Worm (Caenorhabditis elegans) whole organism, L3 larva: ENCODE data around the gene rod-1.

Source experiments
- R02D3.7 ChIP-seq: fragments of 150-350 bp; optimal IDR thresholded peaks from 2 replicates; lab custom pipeline; 2014; ENCODE audit warnings: missing biosample characterization, missing genetic modification characterization
- ZK546.5 ChIP-seq: sonication (generic microtip); optimal IDR thresholded peaks from 2 replicates; lab custom pipeline; 2017; ENCODE audit warnings: missing biosample characterization, missing genetic modification characterization
- aly-2 ChIP-seq: fragments of 150-350 bp; optimal IDR thresholded peaks from 2 replicates; lab custom pipeline; 2014; ENCODE audit warnings: missing biosample characterization, missing genetic modification characterization
- ama-1 ChIP-seq: fragments of 150-350 bp; optimal IDR thresholded peaks from 2 replicates; lab custom pipeline; 2018
- ceh-16 ChIP-seq: sonication (generic microtip); optimal IDR thresholded peaks from 2 replicates; lab custom pipeline; 2017; ENCODE audit warnings: missing biosample characterization, missing genetic modification characterization
- ceh-28 ChIP-seq: fragments of 150-350 bp; optimal IDR thresholded peaks from 2 replicates; lab custom pipeline; 2014; ENCODE audit warnings: missing biosample characterization, missing genetic modification reagents, missing genetic modification characterization
- ceh-82 ChIP-seq: fragments of 150-350 bp; optimal IDR thresholded peaks from 2 replicates; lab custom pipeline; 2014; ENCODE audit warnings: missing biosample characterization, missing genetic modification characterization
- ceh-9 ChIP-seq: sonication (generic microtip); optimal IDR thresholded peaks from 2 replicates; lab custom pipeline; 2018; ENCODE audit warnings: missing biosample characterization, missing genetic modification characterization
- daf-12 ChIP-seq: fragments of 150-350 bp; optimal IDR thresholded peaks from 2 replicates; lab custom pipeline; 2014; ENCODE audit warnings: missing biosample characterization, missing genetic modification reagents, missing genetic modification characterization
- egl-27 ChIP-seq: sonication (generic microtip); optimal IDR thresholded peaks from 4 replicates; lab custom pipeline; 2017; ENCODE audit warnings: missing biosample characterization, missing genetic modification reagents, missing genetic modification characterization
- egl-5 ChIP-seq: fragments of 150-350 bp; optimal IDR thresholded peaks from 2 replicates; lab custom pipeline; 2017; ENCODE audit warnings: missing biosample characterization, missing genetic modification reagents, missing genetic modification characterization, inconsistent platforms
- elt-1 ChIP-seq: fragments of 150-350 bp; optimal IDR thresholded peaks from 2 replicates; lab custom pipeline; 2014; ENCODE audit warnings: missing biosample characterization, missing genetic modification characterization
- elt-2 ChIP-seq: sonication (generic microtip); optimal IDR thresholded peaks from 2 replicates; lab custom pipeline; 2016; ENCODE audit warnings: missing genetic modification reagents, mild to moderate bottlenecking, missing genetic modification characterization, missing compliant biosample characterization
- elt-3 ChIP-seq, 3 experiments: fragments of 150-350 bp in 1 of 3; sonication (generic microtip) in 2 of 3; optimal IDR thresholded peaks; 2 replicates in 2 of 3; 4 replicates in 1 of 3; lab custom pipeline; 2014 to 2017; ENCODE audit warnings: missing biosample characterization in 3 of 3, missing genetic modification characterization in 3 of 3
- eor-1 ChIP-seq, 2 experiments: fragments of 150-350 bp; optimal IDR thresholded peaks; 2 replicates each; lab custom pipeline; 2014 to 2018; ENCODE audit warnings: missing biosample characterization in 2 of 2, missing genetic modification characterization in 2 of 2
- fkh-10 ChIP-seq: sonication (generic microtip); optimal IDR thresholded peaks from 2 replicates; lab custom pipeline; 2017; ENCODE audit warnings: missing biosample characterization, missing genetic modification reagents, missing genetic modification characterization
- fkh-2 ChIP-seq: fragments of 150-350 bp; optimal IDR thresholded peaks from 2 replicates; lab custom pipeline; 2014; ENCODE audit warnings: missing biosample characterization, missing genetic modification reagents, missing genetic modification characterization
- fos-1 ChIP-seq: fragments of 150-350 bp; optimal IDR thresholded peaks from 2 replicates; lab custom pipeline; 2014; ENCODE audit warnings: missing biosample characterization, missing genetic modification characterization
- hmg-11 ChIP-seq: sonication (generic microtip); optimal IDR thresholded peaks from 2 replicates; lab custom pipeline; 2016; ENCODE audit warnings: missing genetic modification characterization, missing compliant biosample characterization
- jun-1 ChIP-seq: fragments of 150-350 bp; optimal IDR thresholded peaks from 2 replicates; lab custom pipeline; 2014; ENCODE audit warnings: missing biosample characterization, missing genetic modification reagents, missing genetic modification characterization
- lin-15B ChIP-seq: fragments of 150-350 bp; optimal IDR thresholded peaks from 2 replicates; lab custom pipeline; 2014; ENCODE audit warnings: missing biosample characterization, missing genetic modification characterization
- lin-39 ChIP-seq: fragments of 150-350 bp; optimal IDR thresholded peaks from 2 replicates; lab custom pipeline; 2018; ENCODE audit warnings: missing biosample characterization, missing genetic modification reagents, missing genetic modification characterization
- lsy-12 ChIP-seq: sonication (generic microtip); optimal IDR thresholded peaks from 2 replicates; lab custom pipeline; 2016; ENCODE audit warnings: mild to moderate bottlenecking, missing genetic modification characterization, missing compliant biosample characterization
- mdl-1 ChIP-seq: fragments of 150-350 bp; optimal IDR thresholded peaks from 2 replicates; lab custom pipeline; 2014; ENCODE audit warnings: missing biosample characterization, missing genetic modification characterization
- mml-1 ChIP-seq: fragments of 150-350 bp; sonication (generic microtip); optimal IDR thresholded peaks from 3 replicates; lab custom pipeline; 2014; ENCODE audit warnings: missing biosample characterization, missing genetic modification characterization
- nfya-1 ChIP-seq: sonication (generic microtip); optimal IDR thresholded peaks from 2 replicates; lab custom pipeline; 2017; ENCODE audit warnings: missing genetic modification characterization, mild to moderate bottlenecking, missing compliant biosample characterization, antibody characterized with exemption, moderate library complexity; ENCODE audit not compliant: insufficient read depth
- nhr-11 ChIP-seq: fragments of 150-350 bp; optimal IDR thresholded peaks from 2 replicates; lab custom pipeline; 2014; ENCODE audit warnings: missing biosample characterization, missing genetic modification characterization
- nhr-12 ChIP-seq: fragments of 150-350 bp; optimal IDR thresholded peaks from 2 replicates; lab custom pipeline; 2014; ENCODE audit warnings: missing biosample characterization, missing genetic modification characterization
- nhr-23 ChIP-seq: fragments of 150-350 bp; optimal IDR thresholded peaks from 2 replicates; lab custom pipeline; 2014; ENCODE audit warnings: missing biosample characterization, missing genetic modification reagents, missing genetic modification characterization
- nhr-237 ChIP-seq: fragments of 150-350 bp; optimal IDR thresholded peaks from 2 replicates; lab custom pipeline; 2014; ENCODE audit warnings: missing biosample characterization, missing genetic modification characterization
- nhr-25 ChIP-seq: sonication (generic microtip); optimal IDR thresholded peaks from 2 replicates; lab custom pipeline; 2017; ENCODE audit warnings: missing biosample characterization, missing genetic modification characterization
- nhr-28 ChIP-seq: fragments of 150-350 bp; optimal IDR thresholded peaks from 2 replicates; lab custom pipeline; 2014; ENCODE audit warnings: missing biosample characterization, missing genetic modification characterization
- nhr-43 ChIP-seq: sonication (generic microtip); optimal IDR thresholded peaks from 2 replicates; lab custom pipeline; 2016; ENCODE audit warnings: mild to moderate bottlenecking, missing genetic modification characterization, missing compliant biosample characterization; ENCODE audit not compliant: poor library complexity, severe bottlenecking
- nhr-67 ChIP-seq: fragments of 150-350 bp; optimal IDR thresholded peaks from 2 replicates; lab custom pipeline; 2014; ENCODE audit warnings: missing biosample characterization, missing genetic modification characterization
- nhr-76 ChIP-seq: fragments of 150-350 bp; sonication (generic microtip); optimal IDR thresholded peaks from 5 replicates; lab custom pipeline; 2014; ENCODE audit warnings: missing biosample characterization, missing genetic modification characterization
- nhr-77 ChIP-seq: fragments of 150-350 bp; optimal IDR thresholded peaks from 2 replicates; lab custom pipeline; 2014; ENCODE audit warnings: missing biosample characterization, missing genetic modification characterization
- pha-4 ChIP-seq: fragments of 150-350 bp; optimal IDR thresholded peaks from 2 replicates; lab custom pipeline; 2014; ENCODE audit warnings: missing biosample characterization, missing genetic modification reagents, missing genetic modification characterization
- pqm-1 ChIP-seq: fragments of 150-350 bp; optimal IDR thresholded peaks from 2 replicates; lab custom pipeline; 2017; ENCODE audit warnings: missing biosample characterization, missing genetic modification characterization, inconsistent platforms
- sea-2 ChIP-seq: fragments of 150-350 bp; sonication (generic microtip); optimal IDR thresholded peaks from 4 replicates; lab custom pipeline; 2014; ENCODE audit warnings: missing biosample characterization, missing genetic modification reagents, missing genetic modification characterization
- skn-1 ChIP-seq: fragments of 150-350 bp; optimal IDR thresholded peaks from 2 replicates; lab custom pipeline; 2014; ENCODE audit warnings: missing biosample characterization, missing genetic modification characterization
- snpc-4 ChIP-seq: fragments of 150-350 bp; optimal IDR thresholded peaks from 2 replicates; lab custom pipeline; 2014; ENCODE audit warnings: missing biosample characterization, missing genetic modification characterization
- tbx-2 ChIP-seq: sonication (generic microtip); optimal IDR thresholded peaks from 2 replicates; lab custom pipeline; 2016; ENCODE audit warnings: mild to moderate bottlenecking, missing genetic modification characterization, missing compliant biosample characterization
- unc-39 ChIP-seq: sonication (generic microtip); optimal IDR thresholded peaks from 4 replicates; lab custom pipeline; 2017; ENCODE audit warnings: missing biosample characterization, missing genetic modification characterization
- unc-62 ChIP-seq: fragments of 150-350 bp; sonication (generic microtip); optimal IDR thresholded peaks from 4 replicates; lab custom pipeline; 2014; ENCODE audit warnings: missing biosample characterization, missing genetic modification reagents, missing genetic modification characterization
- zag-1 ChIP-seq: fragments of 150-350 bp; optimal IDR thresholded peaks from 2 replicates; lab custom pipeline; 2014; ENCODE audit warnings: missing biosample characterization, missing genetic modification characterization
- ztf-11 ChIP-seq: fragments of 150-350 bp; optimal IDR thresholded peaks from 2 replicates; lab custom pipeline; 2014; ENCODE audit warnings: missing biosample characterization, missing genetic modification characterization
- ztf-4 ChIP-seq: fragments of 150-350 bp; optimal IDR thresholded peaks from 2 replicates; lab custom pipeline; 2014; ENCODE audit warnings: missing biosample characterization, missing genetic modification characterization

rod-1 gene

ce11 chrIV:7510829-7511228 is 32.6 kb downstream of the rod-1 start:
- TF ChIP-seq tbx-2 (no peak), nfya-1 (tag; lab: Kevin White, UChicago) (peak; percentile 96), elt-3 (tag; optimal IDR thresholded peaks at IDR 0.05; lab: Kevin White, UChicago) (no peak), lin-15B (tag; lab: Kevin White, UChicago) (peak; percentile 18)

- no peak for TF ChIP-seq nhr-67 (tag; lab: Kevin White, UChicago)
- no peak for TF ChIP-seq mdl-1
- TF ChIP-seq nhr-237 (tag; lab: Kevin White, UChicago) = no peak
- TF ChIP-seq egl-27 (tag; lab: Kevin White, UChicago) = no peak
- no peak for TF ChIP-seq mml-1 (tag; lab: Kevin White, UChicago)
- no peak for TF ChIP-seq ZK546.5 (tag; lab: Kevin White, UChicago)
- TF ChIP-seq nhr-76 = no peak
- peak; percentile 44 for TF ChIP-seq nhr-23 (tag; lab: Kevin White, UChicago)
- no peak for TF ChIP-seq elt-3 (tag; optimal IDR thresholded peaks at IDR 0.05; lab: Kevin White, UChicago)
- peak; percentile 26 for TF ChIP-seq snpc-4
- no peak for TF ChIP-seq nhr-25 (tag; lab: Kevin White, UChicago)
- no peak for TF ChIP-seq ceh-82 (tag; lab: Kevin White, UChicago)
- TF ChIP-seq nhr-77 (tag; lab: Kevin White, UChicago) = no peak
- peak; percentile 10 for TF ChIP-seq hmg-11 (tag; lab: Kevin White, UChicago)
- no peak for TF ChIP-seq fkh-10 (GFP tag; lab: Kevin White, UChicago)
- no peak for TF ChIP-seq aly-2 (tag; lab: Kevin White, UChicago)
- peak; percentile 88 for TF ChIP-seq R02D3.7 (tag; lab: Kevin White, UChicago)
- TF ChIP-seq pqm-1 (tag; lab: Kevin White, UChicago) = no peak
- TF ChIP-seq pha-4 (tag; lab: Kevin White, UChicago) = peak; percentile 79
- no peak for TF ChIP-seq elt-2 (tag; lab: Kevin White, UChicago)
- no peak for TF ChIP-seq daf-12 (tag; lab: Kevin White, UChicago)
- TF ChIP-seq lsy-12 (tag; lab: Kevin White, UChicago) = no peak
- TF ChIP-seq ztf-4 (tag; lab: Kevin White, UChicago) = no peak
- TF ChIP-seq ztf-11 = no peak
- no peak for TF ChIP-seq zag-1 (tag; lab: Kevin White, UChicago)
- no peak for TF ChIP-seq unc-62 (GFP tag; lab: Kevin White, UChicago)
- no peak for TF ChIP-seq tbx-2
- TF ChIP-seq lin-39 (tag; lab: Kevin White, UChicago) = peak; percentile 6
- TF ChIP-seq ceh-16 (tag; lab: Kevin White, UChicago) = no peak
- no peak for TF ChIP-seq elt-1 (tag; lab: Kevin White, UChicago)
- no peak for TF ChIP-seq nhr-11 (tag; lab: Kevin White, UChicago)
- no peak for TF ChIP-seq ceh-9
- no peak for TF ChIP-seq nhr-43 (tag; lab: Kevin White, UChicago)
- peak; percentile 41 for TF ChIP-seq ceh-28 (tag; lab: Kevin White, UChicago)
- TF ChIP-seq unc-39 (tag; lab: Kevin White, UChicago) = no peak
- no peak for TF ChIP-seq sea-2 (GFP tag; lab: Kevin White, UChicago)
- peak; percentile 71 for TF ChIP-seq nfya-1 (tag; lab: Kevin White, UChicago)
- no peak for TF ChIP-seq fkh-2 (tag; lab: Kevin White, UChicago)
- no peak for TF ChIP-seq skn-1 (tag; lab: Kevin White, UChicago)
- TF ChIP-seq egl-5 = no peak
- no peak for TF ChIP-seq nhr-28
- no peak for TF ChIP-seq fos-1 (tag; lab: Kevin White, UChicago)
- TF ChIP-seq lin-15B (tag; lab: Kevin White, UChicago) = peak; percentile 54
- TF ChIP-seq jun-1 (tag; lab: Kevin White, UChicago) = no peak
- TF ChIP-seq nhr-12 = no peak
- no peak for TF ChIP-seq eor-1 (tag; optimal IDR thresholded peaks at IDR 0.05; lab: Kevin White, UChicago)
- TF ChIP-seq ama-1 = no peak
Measured at ce11 chrIV:7512617-7513233, 34.5 kb downstream of the rod-1 start, which contains the start of the genes plc-4 and R05G6.4. TSS of gene plc-4 (minus strand) at chrIV:7512667. TSS of gene R05G6.4 (plus strand) at chrIV:7513233.
